Worm (Caenorhabditis elegans): ENCODE results near the gene Y40A1A.3.

Y40A1A.3 gene

DNA sequence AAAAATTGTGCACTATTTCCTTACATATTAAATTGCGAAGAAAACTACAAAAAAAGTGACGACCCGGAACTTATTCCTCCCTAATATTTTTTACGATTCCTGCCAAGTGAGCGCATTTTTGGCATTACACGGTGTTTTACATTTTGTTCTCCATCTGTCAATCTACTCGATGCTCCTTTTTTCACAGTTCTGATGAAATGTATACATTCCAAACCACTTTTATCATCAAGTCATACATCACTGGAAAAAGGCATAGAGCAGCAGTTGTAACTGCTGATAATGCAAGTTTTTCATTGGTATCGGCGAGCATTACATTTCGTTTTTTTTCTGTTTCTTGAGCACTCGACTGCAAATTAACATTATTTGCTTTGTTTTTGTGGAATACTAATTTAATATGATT lies 20.4 kb upstream of the Y40A1A.3 start:
- TF ChIP-seq unc-62 (GFP tag; optimal IDR thresholded peaks at IDR 0.05), result no peak

- no peak for TF ChIP-seq unc-62 (GFP tag; optimal IDR thresholded peaks at IDR 0.05)
Measured at ce11 chrX:2014521-2014920, 16.7 kb upstream of the Y40A1A.3 start.

ce11 chrX:2013912-2014311 lies 16.1 kb upstream of the Y40A1A.3 start:
- no peak for TF ChIP-seq unc-62 (GFP tag; optimal IDR thresholded peaks at IDR 0.05)

ce11 chrX:2012491-2013201 lies 14.8 kb upstream of the Y40A1A.3 start, which contains the start of gene Y102A11A.9:
Y102A11A.9 (plus strand) TSS chrX:2013151.
- TF ChIP-seq unc-62 (GFP tag; optimal IDR thresholded peaks at IDR 0.05), result no peak

- TF ChIP-seq unc-62 (GFP tag; optimal IDR thresholded peaks at IDR 0.05), result no peak
Measured at ce11 chrX:2000517-2000916, 2.7 kb upstream of the Y40A1A.3 start.

DNA sequence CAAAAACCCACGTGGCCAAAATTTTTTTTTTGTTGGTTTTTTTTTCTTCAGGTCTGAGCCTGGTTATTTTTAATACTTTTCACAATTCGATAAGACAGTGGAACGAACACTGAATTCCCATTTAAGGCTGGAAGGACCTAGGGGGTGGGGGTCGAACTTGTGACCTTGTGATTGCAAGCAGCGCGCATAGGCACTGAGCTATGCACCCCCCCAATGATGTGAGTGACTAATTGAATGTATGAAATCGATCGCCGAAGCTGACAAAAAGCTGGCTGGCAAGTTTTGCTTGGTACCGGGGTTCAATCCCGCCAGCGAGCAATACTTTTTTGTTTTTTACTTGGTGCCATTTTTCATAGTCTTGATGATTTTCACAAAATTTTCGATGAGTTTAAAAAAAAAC lies 991 bp upstream of the Y40A1A.3 start:
- TF ChIP-seq unc-62 (GFP tag; optimal IDR thresholded peaks at IDR 0.05), result no peak

DNA sequence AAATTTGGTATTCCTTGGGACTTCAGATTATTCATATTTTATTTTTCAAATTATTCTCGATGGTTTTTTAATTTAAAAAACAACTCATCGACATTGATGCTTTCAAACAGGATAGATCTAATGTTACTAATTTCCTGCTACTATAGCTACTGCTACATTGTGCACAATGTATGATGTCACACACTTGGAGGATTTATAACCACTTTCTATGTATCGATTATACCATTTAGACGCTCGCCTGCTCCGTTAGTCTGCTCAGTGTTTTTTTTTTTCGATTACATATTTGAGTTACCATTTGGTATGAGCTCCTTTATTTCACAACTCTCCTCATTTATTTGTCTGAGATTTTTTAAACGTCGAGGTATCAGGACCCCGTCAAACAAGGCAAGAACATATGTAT lies 7.4 kb downstream of the Y40A1A.3 start, which contains the start of gene Y40A1A.2:
TSS of gene Y40A1A.2 (plus strand) at position 301 of the 400 bp plus-strand sequence.
- TF ChIP-seq unc-62 (GFP tag; optimal IDR thresholded peaks at IDR 0.05), result no peak

DNA sequence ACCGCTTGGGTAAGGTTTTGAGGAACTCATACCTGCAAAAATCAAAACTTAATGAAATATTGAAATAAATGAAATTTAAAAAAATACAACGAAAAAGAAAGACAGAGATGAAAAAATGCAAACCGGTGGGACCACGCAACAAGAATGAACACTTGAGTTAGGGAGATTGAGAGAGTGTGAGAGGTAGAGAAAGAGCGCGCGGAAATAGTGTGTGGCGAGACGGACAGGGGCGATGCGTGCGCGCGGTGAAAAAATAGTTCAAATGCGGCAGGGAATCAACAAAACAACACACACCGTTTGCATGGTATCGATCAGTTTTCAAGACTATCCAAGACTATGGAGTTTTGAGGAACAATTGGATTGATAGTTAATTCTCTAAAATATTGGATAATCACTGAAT lies 8.3 kb downstream of the Y40A1A.3 start, which contains the start of gene meg-3:
TSS of gene meg-3 (minus strand) at position 32 of the 400 bp plus-strand sequence.
- TF ChIP-seq unc-62 (GFP tag; optimal IDR thresholded peaks at IDR 0.05), result no peak

- no peak for TF ChIP-seq unc-62 (GFP tag; optimal IDR thresholded peaks at IDR 0.05)
Measured at ce11 chrX:1984831-1985230, 13.0 kb downstream of the Y40A1A.3 start.

DNA sequence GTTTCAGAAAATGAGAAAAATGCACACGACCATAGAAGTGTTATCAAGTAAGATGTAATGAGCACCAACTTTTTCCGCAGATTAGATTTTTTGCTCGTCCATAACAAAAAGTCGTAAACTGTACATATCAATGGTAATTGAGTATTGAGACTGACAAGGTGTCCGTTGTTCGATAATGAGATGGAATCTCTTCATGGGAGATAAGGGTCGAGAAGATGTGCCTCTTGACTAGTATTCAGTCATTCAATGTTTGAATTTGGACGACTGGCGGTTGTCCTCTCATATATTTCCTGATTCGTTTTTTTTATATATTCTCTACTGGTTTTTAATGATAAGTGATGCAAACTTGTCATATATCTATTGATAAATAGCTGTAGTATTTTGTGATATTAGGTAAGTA lies 16.2 kb downstream of the Y40A1A.3 start:
- no peak for TF ChIP-seq unc-62 (GFP tag; optimal IDR thresholded peaks at IDR 0.05)

DNA sequence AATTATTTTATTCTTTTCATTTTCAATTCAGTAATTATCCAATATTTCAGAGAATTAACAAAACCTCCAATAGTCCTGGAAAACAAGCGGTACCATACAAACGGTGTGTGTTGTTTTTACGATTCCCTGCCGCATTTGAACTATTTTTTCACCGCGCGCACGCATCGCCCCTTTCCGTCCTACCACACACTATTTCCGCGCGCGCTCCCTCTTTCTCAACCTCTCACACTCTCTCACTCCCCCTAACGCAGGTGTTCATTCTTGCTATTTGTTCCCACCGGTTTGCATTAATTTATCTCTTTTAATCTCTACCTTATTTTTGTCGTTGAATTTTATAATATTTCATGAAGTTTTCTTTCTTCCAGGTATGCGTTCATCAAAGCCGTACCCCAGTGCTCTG lies 20.1 kb downstream of the Y40A1A.3 start, which contains the start of gene F52D2.12:
TSS of gene F52D2.12 (plus strand) at position 307 of the 400 bp plus-strand sequence.
- TF ChIP-seq unc-62 (GFP tag; optimal IDR thresholded peaks at IDR 0.05), result no peak

- TF ChIP-seq unc-62 (GFP tag; optimal IDR thresholded peaks at IDR 0.05), result no peak
Measured at ce11 chrX:1975692-1976091, 22.1 kb downstream of the Y40A1A.3 start, which contains the start of gene F52D2.6. F52D2.6 (plus strand) TSS chrX:1975992.

ce11 chrX:1974699-1975098 lies 23.1 kb downstream of the Y40A1A.3 start, which contains the start of gene F52D2.5:
F52D2.5 (minus strand) TSS chrX:1974799.
- no peak for TF ChIP-seq unc-62 (GFP tag; optimal IDR thresholded peaks at IDR 0.05)

DNA sequence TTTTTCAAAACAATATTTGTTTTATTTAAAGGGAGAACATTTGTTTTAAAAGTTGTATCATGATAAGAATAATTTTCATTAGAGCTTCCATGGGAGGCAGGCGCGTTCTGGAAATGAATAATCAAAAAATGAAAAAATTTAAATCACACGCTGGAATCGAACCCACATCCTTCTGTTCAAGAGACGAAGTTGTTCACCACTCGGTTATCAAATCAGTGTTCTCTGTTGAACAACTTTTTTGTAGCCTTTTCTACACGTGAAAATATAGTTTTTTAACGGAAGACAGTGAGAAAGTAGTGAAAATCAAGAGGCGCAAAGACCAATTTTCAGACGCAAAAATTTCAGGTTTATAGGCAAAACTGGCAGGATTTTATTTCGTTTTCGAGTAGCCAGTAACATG lies 25.1 kb downstream of the Y40A1A.3 start:
- TF ChIP-seq unc-62 (GFP tag; optimal IDR thresholded peaks at IDR 0.05), result no peak

DNA sequence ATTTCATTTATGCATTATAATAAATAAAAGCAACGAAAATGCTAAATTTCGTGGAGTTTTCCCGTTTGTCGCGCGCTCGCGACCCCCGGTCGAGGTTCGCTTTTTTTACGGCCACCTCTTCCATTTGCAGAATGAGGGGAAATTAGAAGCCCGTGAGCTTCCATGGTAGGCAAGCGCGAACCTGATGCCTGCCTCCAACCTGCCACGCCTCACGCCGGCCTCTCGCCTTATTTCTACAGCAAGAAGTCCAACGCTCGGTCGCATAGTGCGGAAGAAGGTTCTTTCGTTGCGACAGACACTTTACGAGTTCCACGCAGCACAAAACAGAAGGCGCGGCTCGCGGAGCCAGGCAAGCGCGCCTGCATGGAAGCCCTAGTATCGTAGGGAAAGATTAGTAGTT lies 26.2 kb downstream of the Y40A1A.3 start:
- TF ChIP-seq unc-62 (GFP tag; optimal IDR thresholded peaks at IDR 0.05), result no peak

- TF ChIP-seq unc-62 (GFP tag; optimal IDR thresholded peaks at IDR 0.05), result no peak
Measured at ce11 chrX:1969575-1969974, 28.3 kb downstream of the Y40A1A.3 start, which contains the start of gene str-79. str-79 (plus strand) TSS chrX:1969875.

DNA sequence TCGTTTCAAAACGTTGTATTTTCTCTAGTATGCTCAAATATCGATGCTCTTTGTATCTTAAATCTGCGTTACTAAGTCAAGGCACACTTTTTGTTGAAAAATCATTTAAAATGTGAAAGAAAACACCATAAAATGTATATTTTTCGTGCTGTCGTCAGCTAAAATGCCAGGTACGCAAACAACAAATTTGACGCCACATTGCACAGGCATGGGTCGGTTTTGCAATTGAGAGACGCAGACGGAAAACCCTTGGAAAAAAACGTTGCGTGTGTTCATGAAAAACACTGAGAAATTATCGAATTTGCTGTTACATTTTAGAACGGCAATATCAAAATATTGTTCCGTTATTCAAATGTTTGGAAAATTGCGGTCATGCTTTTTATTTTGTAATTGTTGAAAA lies 33.0 kb downstream of the Y40A1A.3 start:
- no peak for TF ChIP-seq unc-62 (GFP tag; optimal IDR thresholded peaks at IDR 0.05)
